Worm (Caenorhabditis elegans) whole organism, L4 larva: Measurements from ENCODE around the gene T08D2.5.
A peak's percentile ranks its signal among the peaks of the same experiment; 100 is the strongest.
"Not testable (repeated sequence)": the region's sequence is repeated elsewhere in the genome, so short reads cannot be mapped to it uniquely, and the experiment has no call there.

Experiments
- R02D3.7 ChIP-seq: fragments of 150-350 bp; sonication (generic microtip); optimal IDR thresholded peaks from 3 replicates; lab custom pipeline; 2014; ENCODE audit warnings: missing biosample characterization, missing genetic modification characterization
- ZK546.5 ChIP-seq, 2 experiments: sonication (generic microtip); optimal IDR thresholded peaks; 2 replicates each; lab custom pipeline; 2017; ENCODE audit warnings: missing biosample characterization in 2 of 2, missing genetic modification characterization in 2 of 2
- ceh-20 ChIP-seq: fragments of 200-800 bp; sonication (Bioruptor generic); IDR thresholded peaks from 2 replicates; pipeline ENCODE4 v1.3.6; 2022; ENCODE audit warnings: missing genetic modification reagents, missing genetic modification characterization, missing compliant biosample characterization
- dmd-9 ChIP-seq: fragments of 200-800 bp; sonication (Bioruptor generic); IDR thresholded peaks from 2 replicates; pipeline ENCODE4 v1.3.6; 2022; ENCODE audit warnings: missing genetic modification reagents, missing genetic modification characterization, missing compliant biosample characterization
- dpl-1 ChIP-seq: fragments of 150-350 bp; optimal IDR thresholded peaks from 2 replicates; lab custom pipeline; 2014; ENCODE audit warnings: missing biosample characterization, missing genetic modification reagents, missing genetic modification characterization
- duxl-1 ChIP-seq: sonication (generic microtip); optimal IDR thresholded peaks from 2 replicates; lab custom pipeline; 2016; ENCODE audit warnings: mild to moderate bottlenecking, missing genetic modification characterization, moderate library complexity, missing compliant biosample characterization; ENCODE audit not compliant: poor library complexity
- lim-7 ChIP-seq: fragments of 200-800 bp; sonication (Bioruptor generic); IDR thresholded peaks from 2 replicates; pipeline ENCODE4 v1.3.6; 2022; ENCODE audit warnings: missing genetic modification characterization, missing compliant biosample characterization
- lin-15B ChIP-seq: fragments of 150-350 bp; sonication (generic microtip); optimal IDR thresholded peaks from 3 replicates; lab custom pipeline; 2014; ENCODE audit warnings: missing biosample characterization, missing genetic modification characterization
- mdl-1 ChIP-seq, 2 experiments: fragments of 150-350 bp in 1 of 2; sonication (generic microtip) in 1 of 2; optimal IDR thresholded peaks; 2 replicates each; lab custom pipeline; 2014 to 2017; ENCODE audit warnings: missing biosample characterization in 2 of 2, missing genetic modification characterization in 2 of 2
- nhr-102 ChIP-seq: sonication (generic microtip); optimal IDR thresholded peaks from 2 replicates; lab custom pipeline; 2016; ENCODE audit warnings: mild to moderate bottlenecking, missing genetic modification characterization, moderate library complexity, missing compliant biosample characterization
- nhr-111 ChIP-seq: fragments of 200-800 bp; sonication (Bioruptor generic); optimal IDR thresholded peaks from 2 replicates; lab custom pipeline; 2018; ENCODE audit warnings: mild to moderate bottlenecking, missing genetic modification characterization, missing compliant biosample characterization
- nhr-48 ChIP-seq: sonication (generic microtip); optimal IDR thresholded peaks from 2 replicates; lab custom pipeline; 2016; ENCODE audit warnings: mild to moderate bottlenecking, missing genetic modification characterization, missing compliant biosample characterization
- pqm-1 ChIP-seq: sonication (generic microtip); optimal IDR thresholded peaks from 2 replicates; lab custom pipeline; 2017; ENCODE audit warnings: missing biosample characterization, missing genetic modification characterization
- saeg-2 ChIP-seq: fragments of 200-800 bp; sonication (Bioruptor generic); IDR thresholded peaks from 2 replicates; pipeline ENCODE4 v1.3.6; 2022; ENCODE audit warnings: missing genetic modification reagents, missing genetic modification characterization, missing compliant biosample characterization
- set-16 ChIP-seq: fragments of 200-800 bp; sonication (Bioruptor generic); IDR thresholded peaks from 2 replicates; pipeline ENCODE4 v1.3.6; 2022; ENCODE audit warnings: missing genetic modification reagents, missing genetic modification characterization, missing compliant biosample characterization
- spr-1 ChIP-seq: sonication (generic microtip); optimal IDR thresholded peaks from 2 replicates; lab custom pipeline; 2016; ENCODE audit warnings: mild to moderate bottlenecking, missing genetic modification characterization, missing compliant biosample characterization
- unc-39 ChIP-seq: sonication (generic microtip); optimal IDR thresholded peaks from 2 replicates; lab custom pipeline; 2017; ENCODE audit warnings: missing biosample characterization, missing genetic modification characterization
- unc-62 ChIP-seq, 3 experiments: fragments of 150-350 bp in 1 of 3; sonication (generic microtip); optimal IDR thresholded peaks in 2 of 3; peaks in 1 of 3; 1 replicate in 1 of 3; 2 replicates in 2 of 3; lab custom pipeline; 2014 to 2017; ENCODE audit warnings: missing biosample characterization in 3 of 3, missing genetic modification characterization in 3 of 3, missing genetic modification reagents in 3 of 3, missing genotype in 1 of 3
- zag-1 ChIP-seq: fragments of 150-350 bp; optimal IDR thresholded peaks from 2 replicates; lab custom pipeline; 2014; ENCODE audit warnings: missing biosample characterization, missing genetic modification characterization

T08D2.5 gene

ce11 chrX:161592-161991 is 15.6 kb upstream of the T08D2.5 start:
- TF ChIP-seq dmd-9 (GFP tag; lab: Robert Waterston, UW), result 0 out of 2 replicates have a peak, but pooled peaks have one; percentile 18

- TF ChIP-seq unc-62 (GFP tag; optimal IDR thresholded peaks at IDR 0.05 in 1 of 2; lab: Kevin White, UChicago), result peak in 1 of 2 experiments; percentile 27
- TF ChIP-seq unc-62 (tag; optimal IDR thresholded peaks at IDR 0.05; lab: Kevin White, UChicago), result not testable (repeated sequence)
Measured at ce11 chrX:163034-163433, 14.1 kb upstream of the T08D2.5 start, which contains the start of gene tmed-12. TSS of gene tmed-12 (minus strand) at chrX:163134.

ce11 chrX:182119-182741 is 5.1 kb downstream of the T08D2.5 start, which contains the start of the genes T08D2.6 and chkr-1:
TSS of gene T08D2.6 (minus strand) at chrX:182169.
TSS of gene chkr-1 (plus strand) at chrX:182691.
- not testable (repeated sequence) for TF ChIP-seq R02D3.7 (tag; lab: Kevin White, UChicago); pqm-1 (tag; lab: Kevin White, UChicago); nhr-111
- TF ChIP-seq, all 104 proteins: peak for 0; not testable (repeated sequence) for 104

ce11 chrX:192534-192933 is 15.4 kb downstream of the T08D2.5 start, which contains the start of gene T08D2.8:
TSS of gene T08D2.8 (plus strand) at chrX:192834.
- TF ChIP-seq nhr-102 (no peak), zag-1 (no peak), nhr-48 (tag; lab: Kevin White, UChicago) (no peak), ZK546.5 (tag; optimal IDR thresholded peaks at IDR 0.05; lab: Kevin White, UChicago) (no peak), dpl-1 (GFP tag; lab: Kevin White, UChicago) (no peak), unc-39 (tag; lab: Kevin White, UChicago) (no peak)

- TF ChIP-seq lin-15B (tag; lab: Kevin White, UChicago), result no peak
- TF ChIP-seq set-16 (GFP tag; lab: Robert Waterston, UW), result peak; percentile 95
Measured at ce11 chrX:196403-196802, 19.2 kb downstream of the T08D2.5 start.

ce11 chrX:209695-210094 is 32.5 kb downstream of the T08D2.5 start, which contains the start of gene Y73B3B.3:
TSS of gene Y73B3B.3 (plus strand) at chrX:209995.
- TF ChIP-seq unc-62 (GFP tag; optimal IDR thresholded peaks at IDR 0.05 in 1 of 2; lab: Kevin White, UChicago), result peak in 1 of 2 experiments; percentile 5
- not testable (repeated sequence) for TF ChIP-seq unc-62 (tag; optimal IDR thresholded peaks at IDR 0.05; lab: Kevin White, UChicago)

ce11 chrX:211141-211540 is 34.0 kb downstream of the T08D2.5 start, which contains the start of gene Y73B3B.1:
TSS of gene Y73B3B.1 (minus strand) at chrX:211241.
- not testable (repeated sequence) for TF ChIP-seq ceh-20; duxl-1 (tag; lab: Kevin White, UChicago); spr-1 (tag; lab: Kevin White, UChicago)

ce11 chrX:215488-215887 is 38.3 kb downstream of the T08D2.5 start, which contains the start of gene set-28:
TSS of gene set-28 (minus strand) at chrX:215588.
- TF ChIP-seq saeg-2 (GFP tag; lab: Robert Waterston, UW); mdl-1 (tag; optimal IDR thresholded peaks at IDR 0.05; lab: Kevin White, UChicago); lim-7 (GFP tag; lab: Robert Waterston, UW): not testable (repeated sequence)
